Fruit fly (Drosophila melanogaster) whole organism: ENCODE data around the gene CG17134.

ENCODE experiments used
- CG8478 ChIP-seq: fragments of >200 bp; optimal IDR thresholded peaks from 2 replicates; lab custom pipeline; 2018; ENCODE audit warnings: inconsistent platforms
- EcR ChIP-seq, 2 experiments: fragments of >200 bp; optimal IDR thresholded peaks; 2 replicates each; lab custom pipeline; 2017; ENCODE audit warnings: missing biosample characterization in 2 of 2, missing genetic modification characterization in 2 of 2, missing genetic modification reagents in 2 of 2
- pan ChIP-seq: fragments of >200 bp; optimal IDR thresholded peaks from 2 replicates; lab custom pipeline; 2017
- psq ChIP-seq: fragments of >200 bp; optimal IDR thresholded peaks from 2 replicates; lab custom pipeline; 2017
- usp ChIP-seq: fragments of >200 bp; optimal IDR thresholded peaks from 2 replicates; lab custom pipeline; 2017; ENCODE audit warnings: missing biosample characterization, missing genetic modification characterization, mixed read lengths

dm6 chr2L:10774041-10774440, 46.5 kb upstream of the CG17134 start:
- TF ChIP-seq CG8478 (lab: Kevin White, UChicago) (no peak), pan (lab: Kevin White, UChicago) (no peak), EcR (GFP tag; optimal IDR thresholded peaks at IDR 0.05; lab: Kevin White, UChicago) (no peak), psq (lab: Kevin White, UChicago) (no peak), usp (GFP tag; lab: Kevin White, UChicago) (no peak)
